Worm (Caenorhabditis elegans) whole organism, late embryonic: ENCODE measurements around the gene ssr-2.

ENCODE experiments used
- C38D4.7 ChIP-seq: fragments of 200-800 bp; sonication (Bioruptor generic); optimal IDR thresholded peaks from 2 replicates; lab custom pipeline; 2018; ENCODE audit warnings: mild to moderate bottlenecking, missing genetic modification characterization, moderate library complexity, missing compliant biosample characterization
- F13H6.1 ChIP-seq: sonication (generic microtip); optimal IDR thresholded peaks from 2 replicates; lab custom pipeline; 2016; ENCODE audit warnings: missing genetic modification characterization, missing compliant biosample characterization
- K09A11.1 ChIP-seq: sonication (generic microtip); optimal IDR thresholded peaks from 2 replicates; lab custom pipeline; 2017; ENCODE audit warnings: antibody characterized with exemption, mild to moderate bottlenecking, missing genetic modification characterization, missing compliant biosample characterization; ENCODE audit not compliant: insufficient read depth
- T23F11.4 ChIP-seq: fragments of 200-800 bp; sonication (Bioruptor generic); optimal IDR thresholded peaks from 2 replicates; lab custom pipeline; 2018; ENCODE audit warnings: mild to moderate bottlenecking, missing genetic modification characterization, missing compliant biosample characterization
- Y22D7AL.16 ChIP-seq: sonication (generic microtip); optimal IDR thresholded peaks from 2 replicates; lab custom pipeline; 2016; ENCODE audit warnings: missing genetic modification characterization, missing compliant biosample characterization
- ceh-14 ChIP-seq: sonication (generic microtip); optimal IDR thresholded peaks from 2 replicates; lab custom pipeline; 2016; ENCODE audit warnings: missing genotype, missing genetic modification characterization, missing compliant biosample characterization
- ceh-18 ChIP-seq: sonication (generic microtip); optimal IDR thresholded peaks from 2 replicates; lab custom pipeline; 2016; ENCODE audit warnings: missing genetic modification characterization, missing compliant biosample characterization
- ceh-2 ChIP-seq: sonication (generic microtip); optimal IDR thresholded peaks from 2 replicates; lab custom pipeline; 2016; ENCODE audit warnings: missing genotype, missing genetic modification characterization, missing compliant biosample characterization
- ceh-24 ChIP-seq: sonication (generic microtip); optimal IDR thresholded peaks from 2 replicates; lab custom pipeline; 2016; ENCODE audit warnings: mild to moderate bottlenecking, missing genetic modification characterization, missing compliant biosample characterization
- ceh-30 ChIP-seq: fragments of 150-350 bp; optimal IDR thresholded peaks from 2 replicates; lab custom pipeline; 2014; ENCODE audit warnings: missing biosample characterization, missing genetic modification characterization
- ceh-31 ChIP-seq: sonication (generic microtip); optimal IDR thresholded peaks from 2 replicates; lab custom pipeline; 2016; ENCODE audit warnings: missing genetic modification characterization, missing compliant biosample characterization
- ceh-34 ChIP-seq: sonication (generic microtip); optimal IDR thresholded peaks from 2 replicates; lab custom pipeline; 2016; ENCODE audit warnings: mild to moderate bottlenecking, missing genetic modification characterization, missing compliant biosample characterization
- ceh-48 ChIP-seq: sonication (generic microtip); optimal IDR thresholded peaks from 2 replicates; lab custom pipeline; 2016; ENCODE audit warnings: missing genetic modification characterization, inconsistent platforms, missing compliant biosample characterization
- ceh-9 ChIP-seq: sonication (generic microtip); optimal IDR thresholded peaks from 2 replicates; lab custom pipeline; 2016; ENCODE audit warnings: mild to moderate bottlenecking, missing genetic modification characterization, inconsistent platforms, missing compliant biosample characterization
- che-1 ChIP-seq: sonication (generic microtip); optimal IDR thresholded peaks from 2 replicates; lab custom pipeline; 2016; ENCODE audit warnings: mild to moderate bottlenecking, missing genetic modification characterization, missing compliant biosample characterization
- dve-1 ChIP-seq: sonication (generic microtip); optimal IDR thresholded peaks from 2 replicates; lab custom pipeline; 2017; ENCODE audit warnings: antibody characterized with exemption, mild to moderate bottlenecking, missing genetic modification characterization, missing compliant biosample characterization
- elt-2 ChIP-seq: sonication (generic microtip); optimal IDR thresholded peaks from 2 replicates; lab custom pipeline; 2016; ENCODE audit warnings: missing genetic modification reagents, missing genetic modification characterization, missing compliant biosample characterization
- elt-4 ChIP-seq: sonication (generic microtip); optimal IDR thresholded peaks from 2 replicates; lab custom pipeline; 2016; ENCODE audit warnings: missing genetic modification characterization, missing compliant biosample characterization
- eyg-1 ChIP-seq: sonication (generic microtip); optimal IDR thresholded peaks from 2 replicates; lab custom pipeline; 2016; ENCODE audit warnings: missing genotype, missing genetic modification characterization, missing compliant biosample characterization
- fax-1 ChIP-seq: sonication (generic microtip); optimal IDR thresholded peaks from 2 replicates; lab custom pipeline; 2016; ENCODE audit warnings: missing genotype, missing genetic modification characterization, missing compliant biosample characterization
- fkh-10 ChIP-seq: fragments of 150-350 bp; optimal IDR thresholded peaks from 2 replicates; lab custom pipeline; 2014; ENCODE audit warnings: missing biosample characterization, missing genetic modification reagents, missing genetic modification characterization
- fkh-6 ChIP-seq: sonication (generic microtip); optimal IDR thresholded peaks from 2 replicates; lab custom pipeline; 2016; ENCODE audit warnings: missing genetic modification characterization, missing compliant biosample characterization
- gmeb-2 ChIP-seq: sonication (generic microtip); optimal IDR thresholded peaks from 2 replicates; lab custom pipeline; 2016; ENCODE audit warnings: missing genetic modification characterization, inconsistent platforms, missing compliant biosample characterization
- hlh-30 ChIP-seq: sonication (generic microtip); optimal IDR thresholded peaks from 2 replicates; lab custom pipeline; 2017; ENCODE audit warnings: antibody characterized with exemption, missing genetic modification characterization, missing compliant biosample characterization; ENCODE audit not compliant: insufficient read depth
- hlh-6 ChIP-seq: sonication (generic microtip); optimal IDR thresholded peaks from 2 replicates; lab custom pipeline; 2016; ENCODE audit warnings: missing genotype, missing genetic modification characterization, missing compliant biosample characterization
- lin-11 ChIP-seq: fragments of 200-800 bp; sonication (Bioruptor generic); optimal IDR thresholded peaks from 2 replicates; lab custom pipeline; 2018; ENCODE audit warnings: mild to moderate bottlenecking, missing genetic modification characterization, missing compliant biosample characterization
- mec-3 ChIP-seq: sonication (generic microtip); optimal IDR thresholded peaks from 2 replicates; lab custom pipeline; 2016; ENCODE audit warnings: borderline replicate concordance, missing genetic modification characterization, missing compliant biosample characterization
- nfya-1 ChIP-seq: sonication (generic microtip); optimal IDR thresholded peaks from 2 replicates; lab custom pipeline; 2017; ENCODE audit warnings: missing genetic modification characterization, mild to moderate bottlenecking, missing compliant biosample characterization, antibody characterized with exemption, moderate library complexity
- nhr-232 ChIP-seq: sonication (generic microtip); optimal IDR thresholded peaks from 2 replicates; lab custom pipeline; 2016; ENCODE audit warnings: missing genetic modification characterization, missing compliant biosample characterization
- npax-4 ChIP-seq: sonication (generic microtip); optimal IDR thresholded peaks from 2 replicates; lab custom pipeline; 2016; ENCODE audit warnings: missing genetic modification characterization, missing compliant biosample characterization
- odd-2 ChIP-seq: sonication (generic microtip); optimal IDR thresholded peaks from 2 replicates; lab custom pipeline; 2017; ENCODE audit warnings: antibody characterized with exemption, mild to moderate bottlenecking, missing genetic modification characterization, missing compliant biosample characterization
- pag-3 ChIP-seq: sonication (generic microtip); optimal IDR thresholded peaks from 2 replicates; lab custom pipeline; 2016; ENCODE audit warnings: missing compliant biosample characterization, missing genetic modification characterization, borderline replicate concordance
- pat-9 ChIP-seq: fragments of 200-800 bp; sonication (Bioruptor generic); optimal IDR thresholded peaks from 2 replicates; lab custom pipeline; 2018; ENCODE audit warnings: mild to moderate bottlenecking, missing genetic modification characterization, moderate library complexity, missing compliant biosample characterization
- pax-1 ChIP-seq: fragments of 150-350 bp; optimal IDR thresholded peaks from 2 replicates; lab custom pipeline; 2014; ENCODE audit warnings: missing biosample characterization, missing genetic modification characterization
- pha-4 ChIP-seq: fragments of 150-350 bp; optimal IDR thresholded peaks from 2 replicates; lab custom pipeline; 2018; ENCODE audit warnings: missing biosample characterization, missing genetic modification reagents, missing genetic modification characterization
- pqm-1 ChIP-seq: sonication (generic microtip); optimal IDR thresholded peaks from 2 replicates; lab custom pipeline; 2016; ENCODE audit warnings: missing genetic modification characterization, missing compliant biosample characterization
- pros-1 ChIP-seq: fragments of 150-350 bp; optimal IDR thresholded peaks from 2 replicates; lab custom pipeline; 2014; ENCODE audit warnings: missing biosample characterization, missing genetic modification reagents, missing genetic modification characterization
- ref-2 ChIP-seq: sonication (generic microtip); optimal IDR thresholded peaks from 2 replicates; lab custom pipeline; 2016; ENCODE audit warnings: missing genetic modification characterization, missing compliant biosample characterization
- sdc-2 ChIP-seq: sonication (generic microtip); optimal IDR thresholded peaks from 2 replicates; lab custom pipeline; 2016; ENCODE audit warnings: missing genotype, missing genetic modification characterization, missing compliant biosample characterization
- sox-4 ChIP-seq: sonication (generic microtip); optimal IDR thresholded peaks from 2 replicates; lab custom pipeline; 2017; ENCODE audit warnings: mild to moderate bottlenecking, missing genetic modification characterization, inconsistent platforms, missing compliant biosample characterization
- tbx-2 ChIP-seq: sonication (generic microtip); optimal IDR thresholded peaks from 2 replicates; lab custom pipeline; 2016; ENCODE audit warnings: missing genetic modification characterization, missing compliant biosample characterization
- tbx-7 ChIP-seq: sonication (generic microtip); optimal IDR thresholded peaks from 2 replicates; lab custom pipeline; 2016; ENCODE audit warnings: missing genotype, missing genetic modification characterization, missing compliant biosample characterization
- ttx-3 ChIP-seq: sonication (generic microtip); optimal IDR thresholded peaks from 2 replicates; lab custom pipeline; 2016; ENCODE audit warnings: missing genetic modification reagents, missing genetic modification characterization, missing compliant biosample characterization
- unc-42 ChIP-seq: sonication (generic microtip); optimal IDR thresholded peaks from 2 replicates; lab custom pipeline; 2016; ENCODE audit warnings: missing genotype, missing genetic modification characterization, missing compliant biosample characterization
- unc-86 ChIP-seq: sonication (generic microtip); optimal IDR thresholded peaks from 2 replicates; lab custom pipeline; 2016; ENCODE audit warnings: missing genetic modification characterization, missing compliant biosample characterization
- zip-5 ChIP-seq: sonication (generic microtip); optimal IDR thresholded peaks from 2 replicates; lab custom pipeline; 2016; ENCODE audit warnings: missing genetic modification characterization, missing compliant biosample characterization

ssr-2 gene

DNA sequence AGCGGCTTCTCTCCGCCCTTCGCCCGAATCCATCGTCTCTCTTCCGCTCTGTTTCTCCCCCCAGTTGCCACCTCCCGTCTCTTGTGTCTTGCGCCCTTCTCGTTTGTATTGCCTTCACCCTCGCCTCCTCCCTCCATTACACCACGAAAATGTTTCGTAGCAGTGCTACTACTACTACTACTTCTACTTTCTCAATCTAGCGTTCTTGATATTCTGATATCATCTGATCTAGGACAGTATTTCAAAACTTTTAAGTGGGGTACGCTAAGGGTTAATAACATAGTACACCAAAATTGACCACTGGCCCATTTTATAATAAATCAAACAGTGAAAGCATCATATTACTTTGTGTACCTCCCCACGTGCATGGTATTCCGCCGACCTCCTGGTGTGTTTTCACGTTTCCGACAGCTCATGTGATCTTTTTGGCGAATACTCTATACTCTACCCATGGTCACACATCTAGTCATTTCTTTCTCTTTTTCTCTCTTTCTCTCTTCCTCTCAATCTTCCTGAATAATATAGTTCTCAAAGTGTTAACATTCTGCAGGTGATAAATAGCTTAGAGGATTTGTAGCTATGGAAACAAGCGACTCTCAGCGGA is 24.9 kb downstream of the ssr-2 start, which contains the start of gene C14A11.2:
Gene C14A11.2, plus strand, starts transcription at position 551 of the 604 bp plus-strand sequence.
- TF ChIP-seq zip-5 (tag; lab: Kevin White, UChicago): no peak
- TF ChIP-seq hlh-30: peak; percentile 54
- peak; percentile 53 for TF ChIP-seq ceh-14
- peak; percentile 48 for TF ChIP-seq ref-2 (tag; lab: Kevin White, UChicago)
- peak; percentile 7 for TF ChIP-seq F13H6.1
- no peak for TF ChIP-seq sdc-2 (tag; lab: Kevin White, UChicago)
- TF ChIP-seq fax-1 (tag; lab: Kevin White, UChicago): no peak
- peak; percentile 23 for TF ChIP-seq eyg-1
- TF ChIP-seq che-1 (tag; lab: Kevin White, UChicago): no peak
- peak; percentile 83 for TF ChIP-seq ceh-34 (tag; lab: Kevin White, UChicago)
- peak; percentile 17 for TF ChIP-seq ceh-18 (tag; lab: Kevin White, UChicago)
- TF ChIP-seq fkh-10: no peak
- peak; percentile 43 for TF ChIP-seq tbx-2 (tag; lab: Kevin White, UChicago)
- peak; percentile 32 for TF ChIP-seq nfya-1 (tag; lab: Kevin White, UChicago)
- peak; percentile 1 for TF ChIP-seq pag-3 (tag; lab: Kevin White, UChicago)
- TF ChIP-seq unc-42: peak; percentile 8
- peak; percentile 44 for TF ChIP-seq ceh-31 (tag; lab: Kevin White, UChicago)
- no peak for TF ChIP-seq ceh-2 (tag; lab: Kevin White, UChicago)
- TF ChIP-seq dve-1: no peak

DNA sequence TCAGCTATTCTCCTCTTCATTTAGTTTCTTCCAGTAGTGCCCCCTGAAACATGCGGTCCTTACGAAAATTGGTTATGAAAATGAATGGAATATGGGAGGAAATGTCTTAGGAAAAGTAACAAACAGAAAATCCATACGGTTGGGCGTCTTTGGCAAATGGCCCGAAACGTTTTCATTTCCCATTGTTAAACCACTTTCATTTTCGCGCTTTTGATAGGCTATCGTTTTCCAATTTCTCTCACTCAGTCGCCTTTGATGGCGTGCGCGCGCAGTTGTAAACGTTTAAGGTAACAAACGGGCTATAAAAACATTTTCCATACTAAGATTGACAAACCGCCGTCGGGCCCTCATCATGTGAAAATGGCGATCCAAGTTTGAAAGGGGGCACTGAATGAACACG is 32.5 kb downstream of the ssr-2 start:
- TF ChIP-seq gmeb-2 (tag; lab: Kevin White, UChicago): no peak
- TF ChIP-seq ceh-18 (tag; lab: Kevin White, UChicago): no peak
- TF ChIP-seq pat-9 (tag; lab: Kevin White, UChicago): no peak
- TF ChIP-seq K09A11.1: no peak
- no peak for TF ChIP-seq ceh-30
- no peak for TF ChIP-seq pax-1 (tag; lab: Kevin White, UChicago)
- no peak for TF ChIP-seq sdc-2 (tag; lab: Kevin White, UChicago)
- no peak for TF ChIP-seq sox-4 (tag; lab: Kevin White, UChicago)
- TF ChIP-seq unc-86 (tag; lab: Kevin White, UChicago): no peak
- no peak for TF ChIP-seq pha-4 (tag; lab: Kevin White, UChicago)
- no peak for TF ChIP-seq C38D4.7 (GFP tag; lab: Kevin White, UChicago)
- no peak for TF ChIP-seq nfya-1 (tag; lab: Kevin White, UChicago)
- no peak for TF ChIP-seq che-1 (tag; lab: Kevin White, UChicago)
- TF ChIP-seq ceh-48: no peak

DNA sequence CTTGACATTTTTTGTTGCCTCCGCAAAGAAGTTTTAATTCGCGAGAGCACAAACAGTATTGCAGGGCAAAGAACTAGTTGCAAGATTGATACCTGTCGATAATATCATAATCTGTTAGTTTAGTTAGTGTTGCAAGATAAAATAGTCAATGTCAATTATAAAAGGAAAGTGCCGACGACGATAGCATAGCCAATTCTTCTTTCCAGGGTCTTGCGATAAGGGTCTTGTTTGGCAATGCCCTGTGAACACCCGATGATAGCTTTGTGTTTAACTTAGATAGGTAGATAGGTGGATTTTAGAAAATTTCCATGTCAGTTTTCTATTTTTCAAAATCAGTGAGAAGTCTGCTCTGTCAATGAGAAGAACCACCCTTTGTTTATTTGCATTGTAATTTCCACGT is 33.2 kb downstream of the ssr-2 start:
- no peak for TF ChIP-seq npax-4
- TF ChIP-seq elt-2: peak; percentile 90

DNA sequence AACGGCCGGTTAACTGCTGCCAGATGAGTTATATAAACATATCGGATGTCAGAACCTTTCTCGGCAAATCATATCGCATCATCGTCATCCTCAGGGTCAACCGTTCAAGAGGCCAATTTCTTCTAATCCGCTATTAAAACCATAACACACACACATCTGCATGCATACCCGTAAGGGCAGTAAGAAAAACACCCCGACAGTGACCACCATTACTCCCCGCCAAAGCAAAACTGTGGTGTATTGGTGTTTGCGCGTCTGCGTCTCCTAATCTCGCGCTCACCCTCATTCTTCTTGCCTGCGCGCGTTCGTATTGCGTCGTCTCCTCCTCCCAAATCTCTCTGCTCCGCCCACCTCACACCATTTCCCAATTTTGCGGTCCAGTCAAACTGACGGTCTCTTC is 34.0 kb downstream of the ssr-2 start:
- TF ChIP-seq pros-1 (tag; lab: Kevin White, UChicago) (no peak), hlh-30 (no peak), pha-4 (tag; lab: Kevin White, UChicago) (no peak), ceh-2 (tag; lab: Kevin White, UChicago) (peak; percentile 26), ceh-24 (no peak), pqm-1 (no peak), ceh-34 (tag; lab: Kevin White, UChicago) (peak; percentile 85), ceh-9 (tag; lab: Kevin White, UChicago) (no peak), Y22D7AL.16 (tag; lab: Kevin White, UChicago) (no peak), mec-3 (tag; lab: Kevin White, UChicago) (no peak), odd-2 (no peak), ceh-31 (tag; lab: Kevin White, UChicago) (peak; percentile 4), ttx-3 (no peak), dve-1 (no peak), unc-86 (tag; lab: Kevin White, UChicago) (no peak), tbx-7 (no peak), lin-11 (tag; lab: Kevin White, UChicago) (no peak), elt-2 (no peak), fkh-10 (no peak), T23F11.4 (no peak), nfya-1 (tag; lab: Kevin White, UChicago) (no peak), fkh-6 (tag; lab: Kevin White, UChicago) (peak; percentile 14), nhr-232 (tag; lab: Kevin White, UChicago) (no peak), hlh-6 (tag; lab: Kevin White, UChicago) (no peak), elt-4 (tag; lab: Kevin White, UChicago) (no peak)
